Fruit fly (Drosophila melanogaster) whole organism, embryonic: Measurements from ENCODE around the gene CG34135.

Experiments used
- B-H1 ChIP-seq: fragments of 200-800 bp; sonication (Bioruptor generic); IDR thresholded peaks from 3 replicates; pipeline ENCODE4 v1.3.6; 2022; ENCODE audit warnings: missing biosample characterization, missing genetic modification characterization
- B-H2 ChIP-seq: fragments of 200-800 bp; sonication (Bioruptor generic); optimal IDR thresholded peaks from 2 replicates; lab custom pipeline; 2018; ENCODE audit warnings: missing biosample characterization, mild to moderate bottlenecking, missing genetic modification characterization
- BtbVII ChIP-seq: fragments of 200-800 bp; sonication (Bioruptor generic); optimal IDR thresholded peaks from 3 replicates; lab custom pipeline; 2017; ENCODE audit warnings: missing biosample characterization, mild to moderate bottlenecking, missing genetic modification characterization
- CG10431 ChIP-seq: fragments of 200-800 bp; sonication (Bioruptor generic); optimal IDR thresholded peaks from 3 replicates; lab custom pipeline; 2018; ENCODE audit warnings: missing biosample characterization, mild to moderate bottlenecking, missing genetic modification characterization
- CG10543 ChIP-seq: fragments of 200-800 bp; sonication (Bioruptor generic); optimal IDR thresholded peaks from 3 replicates; lab custom pipeline; 2017; ENCODE audit warnings: missing biosample characterization, mild to moderate bottlenecking, missing genetic modification characterization, moderate library complexity
- CG11695 ChIP-seq: fragments of 200-800 bp; sonication (Bioruptor generic); IDR thresholded peaks from 3 replicates; pipeline ENCODE4 v1.3.6; 2022; ENCODE audit warnings: missing biosample characterization, missing genetic modification characterization
- CG1233 ChIP-seq: fragments of 200-800 bp; sonication (Bioruptor generic); optimal IDR thresholded peaks from 4 replicates; lab custom pipeline; 2018; ENCODE audit warnings: missing biosample characterization, mild to moderate bottlenecking, missing genetic modification characterization
- CG12391 ChIP-seq: fragments of 200-800 bp; sonication (Bioruptor generic); optimal IDR thresholded peaks from 3 replicates; lab custom pipeline; 2018; ENCODE audit warnings: missing biosample characterization, mild to moderate bottlenecking, missing genetic modification characterization, moderate library complexity
- CG12942 ChIP-seq: fragments of 200-800 bp; sonication (Bioruptor generic); optimal IDR thresholded peaks from 3 replicates; lab custom pipeline; 2016; ENCODE audit warnings: missing biosample characterization, missing genetic modification characterization
- CG13287 ChIP-seq: fragments of 200-800 bp; sonication (Bioruptor generic); IDR thresholded peaks from 2 replicates; pipeline ENCODE4 v1.3.6; 2022; ENCODE audit warnings: missing biosample characterization, missing genetic modification characterization; ENCODE audit not compliant: partially characterized antibody
- CG13296 ChIP-seq: fragments of 200-800 bp; sonication (Bioruptor generic); optimal IDR thresholded peaks from 3 replicates; lab custom pipeline; 2018; ENCODE audit warnings: missing biosample characterization, mild to moderate bottlenecking, missing genetic modification characterization
- CG14441 ChIP-seq: fragments of 200-800 bp; sonication (Bioruptor generic); IDR thresholded peaks from 2 replicates; pipeline ENCODE4 v1.3.6; 2022; ENCODE audit warnings: missing biosample characterization, missing genetic modification characterization
- CG14860 ChIP-seq: fragments of 200-800 bp; sonication (Bioruptor generic); IDR thresholded peaks from 3 replicates; pipeline ENCODE4 v1.3.6; 2022; ENCODE audit warnings: missing biosample characterization, missing genetic modification characterization; ENCODE audit not compliant: partially characterized antibody
- CG14965 ChIP-seq: fragments of 200-800 bp; sonication (Bioruptor generic); optimal IDR thresholded peaks from 2 replicates; lab custom pipeline; 2016; ENCODE audit warnings: missing biosample characterization, missing genetic modification characterization, borderline replicate concordance
- CG15269 ChIP-seq: fragments of 200-800 bp; sonication (Bioruptor generic); optimal IDR thresholded peaks from 2 replicates; lab custom pipeline; 2018; ENCODE audit warnings: missing biosample characterization, mild to moderate bottlenecking, missing genetic modification characterization, moderate library complexity
- CG30020 ChIP-seq: fragments of 200-800 bp; optimal IDR thresholded peaks from 2 replicates; lab custom pipeline; 2019; ENCODE audit warnings: missing biosample characterization, mild to moderate bottlenecking, missing genetic modification characterization, moderate library complexity
- CG31441 ChIP-seq: fragments of 200-800 bp; sonication (Bioruptor generic); IDR thresholded peaks from 2 replicates; pipeline ENCODE4 v1.3.6; 2022; ENCODE audit warnings: missing biosample characterization, missing genetic modification characterization
- CG33557 ChIP-seq: fragments of 200-800 bp; sonication (Bioruptor generic); optimal IDR thresholded peaks from 2 replicates; lab custom pipeline; 2019; ENCODE audit warnings: missing biosample characterization, mild to moderate bottlenecking, missing genetic modification characterization, moderate library complexity
- CG34422 ChIP-seq: fragments of 200-800 bp; sonication (Bioruptor generic); IDR thresholded peaks from 3 replicates; pipeline ENCODE4 v1.3.6; 2022; ENCODE audit warnings: missing biosample characterization, missing genetic modification characterization
- CG4404 ChIP-seq: fragments of 200-800 bp; sonication (Bioruptor generic); IDR thresholded peaks from 2 replicates; pipeline ENCODE4 v1.3.6; 2022; ENCODE audit warnings: missing biosample characterization, missing genetic modification characterization
- CG4820 ChIP-seq: fragments of 200-800 bp; sonication (Bioruptor generic); optimal IDR thresholded peaks from 3 replicates; lab custom pipeline; 2016; ENCODE audit warnings: missing biosample characterization, missing genetic modification characterization
- CG6683 ChIP-seq: fragments of 200-800 bp; sonication (Bioruptor generic); optimal IDR thresholded peaks from 2 replicates; lab custom pipeline; 2017; ENCODE audit warnings: missing biosample characterization, mild to moderate bottlenecking, missing genetic modification characterization, missing genetic modification reagents
- Drgx ChIP-seq: fragments of 200-800 bp; sonication (Bioruptor generic); IDR thresholded peaks from 2 replicates; pipeline ENCODE4 v1.3.6; 2022; ENCODE audit warnings: missing biosample characterization, missing genetic modification characterization
- E2f1 ChIP-seq: fragments of 200-800 bp; sonication (Bioruptor generic); IDR thresholded peaks from 2 replicates; pipeline ENCODE4 v1.3.6; 2022; ENCODE audit warnings: missing biosample characterization, missing genetic modification characterization
- HmgD ChIP-seq: fragments of 200-800 bp; sonication (Bioruptor generic); optimal IDR thresholded peaks from 3 replicates; lab custom pipeline; 2016; ENCODE audit warnings: missing biosample characterization, missing genetic modification characterization
- Hr3 ChIP-seq: fragments of 200-800 bp; sonication (Bioruptor generic); optimal IDR thresholded peaks from 3 replicates; lab custom pipeline; 2016; ENCODE audit warnings: missing biosample characterization, missing genetic modification characterization
- Med ChIP-seq: fragments of 200-800 bp; sonication (Bioruptor generic); peaks from one replicate; lab custom pipeline; 2016; ENCODE audit warnings: missing biosample characterization, missing genetic modification characterization, mild to moderate bottlenecking, inconsistent platforms, moderate library complexity
- Nf-YB ChIP-seq: fragments of 200-800 bp; sonication (Bioruptor generic); optimal IDR thresholded peaks from 3 replicates; lab custom pipeline; 2019; ENCODE audit warnings: missing biosample characterization, mild to moderate bottlenecking, missing genetic modification characterization, moderate library complexity
- Optix ChIP-seq: fragments of 200-800 bp; sonication (Bioruptor generic); IDR thresholded peaks from 3 replicates; pipeline ENCODE4 v1.3.6; 2022; ENCODE audit warnings: missing biosample characterization, missing genetic modification characterization
- Ptx1 ChIP-seq: fragments of 200-800 bp; sonication (Bioruptor generic); IDR thresholded peaks from 2 replicates; pipeline ENCODE4 v1.3.6; 2022; ENCODE audit warnings: missing biosample characterization, missing genetic modification characterization
- Tbp ChIP-seq: fragments of >200 bp; optimal IDR thresholded peaks from 2 replicates; lab custom pipeline; 2018; ENCODE audit warnings: missing biosample characterization, missing genetic modification characterization
- bab2 ChIP-seq: fragments of 200-800 bp; sonication (Bioruptor generic); optimal IDR thresholded peaks from 2 replicates; lab custom pipeline; 2016; ENCODE audit warnings: missing biosample characterization, missing genetic modification characterization
- chif ChIP-seq, 2 experiments: fragments of 200-800 bp; sonication (Bioruptor generic); optimal IDR thresholded peaks; 3 replicates each; lab custom pipeline; 2016; ENCODE audit warnings: missing biosample characterization in 2 of 2, missing genetic modification characterization in 2 of 2
- ci ChIP-seq: fragments of 200-800 bp; sonication (Bioruptor generic); IDR thresholded peaks from 3 replicates; pipeline ENCODE4 v1.3.6; 2022; ENCODE audit warnings: missing biosample characterization, missing genetic modification characterization
- fd102C ChIP-seq: fragments of 200-800 bp; sonication (Bioruptor generic); optimal IDR thresholded peaks from 2 replicates; lab custom pipeline; 2018; ENCODE audit warnings: missing biosample characterization, mild to moderate bottlenecking, missing genetic modification characterization, moderate library complexity
- gcm ChIP-seq: fragments of 200-800 bp; sonication (Bioruptor generic); optimal IDR thresholded peaks from 2 replicates; lab custom pipeline; 2019; ENCODE audit warnings: missing biosample characterization, mild to moderate bottlenecking, missing genetic modification characterization, moderate library complexity
- gem ChIP-seq: fragments of 200-800 bp; sonication (Bioruptor generic); optimal IDR thresholded peaks from 2 replicates; lab custom pipeline; 2019; ENCODE audit warnings: missing biosample characterization, mild to moderate bottlenecking, missing genetic modification characterization, moderate library complexity
- grn ChIP-seq: fragments of 200-800 bp; sonication (Bioruptor generic); optimal IDR thresholded peaks from 3 replicates; lab custom pipeline; 2017; ENCODE audit warnings: missing biosample characterization, missing genetic modification characterization
- hbn ChIP-seq: fragments of 200-800 bp; sonication (Bioruptor generic); IDR thresholded peaks from 2 replicates; pipeline ENCODE4 v1.3.6; 2022; ENCODE audit warnings: missing biosample characterization, missing genetic modification characterization; ENCODE audit not compliant: partially characterized antibody
- jigr1 ChIP-seq: fragments of 200-800 bp; sonication (Bioruptor generic); IDR thresholded peaks from 3 replicates; pipeline ENCODE4 v1.3.6; 2022; ENCODE audit warnings: missing biosample characterization, missing genetic modification characterization
- klu ChIP-seq: fragments of 200-800 bp; sonication (Bioruptor generic); IDR thresholded peaks from 2 replicates; pipeline ENCODE4 v1.3.6; 2022; ENCODE audit warnings: missing biosample characterization, missing genetic modification characterization
- mam ChIP-seq: fragments of 200-800 bp; sonication (Bioruptor generic); optimal IDR thresholded peaks from 3 replicates; lab custom pipeline; 2016; ENCODE audit warnings: missing biosample characterization, missing genetic modification characterization
- nmo ChIP-seq: fragments of 200-800 bp; sonication (Bioruptor generic); optimal IDR thresholded peaks from 2 replicates; lab custom pipeline; 2018; ENCODE audit warnings: missing biosample characterization, mild to moderate bottlenecking, missing genetic modification characterization, moderate library complexity
- p53 ChIP-seq: fragments of 200-800 bp; sonication (Bioruptor generic); optimal IDR thresholded peaks from 2 replicates; lab custom pipeline; 2016; ENCODE audit warnings: missing biosample characterization, missing genetic modification characterization
- seq ChIP-seq: fragments of 200-800 bp; sonication (Bioruptor generic); IDR thresholded peaks from 2 replicates; pipeline ENCODE4 v1.3.6; 2022; ENCODE audit warnings: missing biosample characterization, missing genetic modification characterization
- tna ChIP-seq: fragments of 200-800 bp; sonication (Bioruptor generic); IDR thresholded peaks from 2 replicates; pipeline ENCODE4 v1.3.6; 2022; ENCODE audit warnings: missing biosample characterization, missing genetic modification characterization; ENCODE audit not compliant: partially characterized antibody
- toy ChIP-seq: fragments of 200-800 bp; sonication (Bioruptor generic); IDR thresholded peaks from 2 replicates; pipeline ENCODE4 v1.3.6; 2022; ENCODE audit warnings: missing biosample characterization, missing genetic modification characterization
- twi ChIP-seq: fragments of 200-800 bp; optimal IDR thresholded peaks from 2 replicates; lab custom pipeline; 2019; ENCODE audit warnings: missing biosample characterization, mild to moderate bottlenecking, missing genetic modification characterization, moderate library complexity
- z ChIP-seq: fragments of 200-800 bp; sonication (Bioruptor generic); IDR thresholded peaks from 3 replicates; pipeline ENCODE4 v1.3.6; 2022; ENCODE audit warnings: missing biosample characterization, missing genetic modification characterization

CG34135 gene

dm6 chr3R:8731597-8732263 lies 36.3 kb downstream of the CG34135 start, which contains the start of the genes M1BP and CG8202 (continued):
- peak; percentile 85 for TF ChIP-seq Nf-YB (GFP tag; lab: Kevin White, UChicago)
- 0 out of 3 replicates have a peak, but pooled peaks have one; percentile 42 for TF ChIP-seq jigr1 (GFP tag; lab: Robert Waterston, UW)
- peak; percentile 67; the same call in 1 of the 2 replicates for TF ChIP-seq klu (GFP tag; lab: Robert Waterston, UW)
- TF ChIP-seq twi (tag; lab: Kevin White, UChicago): peak; percentile 89
- peak; percentile 65; the same call in 2 of the 3 replicates for TF ChIP-seq B-H1
- peak; percentile 95 for TF ChIP-seq CG12391 (tag; lab: Kevin White, UChicago)
- peak; percentile 96 for TF ChIP-seq CG1233 (GFP tag; lab: Kevin White, UChicago)
- no peak; the same call in 1 of the 2 replicates for TF ChIP-seq CG31441 (GFP tag; lab: Robert Waterston, UW)
- peak; percentile 96 for TF ChIP-seq CG10543 (GFP tag; lab: Kevin White, UChicago)
- peak; percentile 65; the same call in 2 of the 3 replicates for TF ChIP-seq Optix (GFP tag; lab: Robert Waterston, UW)
- no peak for TF ChIP-seq HmgD (GFP tag; lab: Kevin White, UChicago)
- peak; percentile 85 for TF ChIP-seq Ptx1 (GFP tag; lab: Robert Waterston, UW)
- no peak for TF ChIP-seq CG14860
- TF ChIP-seq CG13296 (GFP tag; lab: Kevin White, UChicago): peak; percentile 94
- peak; percentile 80 for TF ChIP-seq CG10431 (GFP tag; lab: Kevin White, UChicago)
- TF ChIP-seq ci (GFP tag; lab: Robert Waterston, UW): peak; percentile 67; the same call in 2 of the 3 replicates
- no peak for TF ChIP-seq z (GFP tag; lab: Robert Waterston, UW)
- TF ChIP-seq fd102C (GFP tag; lab: Kevin White, UChicago): no peak
- TF ChIP-seq nmo (GFP tag; lab: Kevin White, UChicago): peak; percentile 96
- TF ChIP-seq grn (GFP tag; lab: Kevin White, UChicago): no peak
- no peak for TF ChIP-seq Tbp (GFP tag; lab: Kevin White, UChicago)
- TF ChIP-seq tna (GFP tag; lab: Robert Waterston, UW): no peak
- TF ChIP-seq gcm (GFP tag; lab: Kevin White, UChicago): peak; percentile 94
- peak; percentile 65; the same call in 1 of the 2 replicates for TF ChIP-seq seq (GFP tag; lab: Robert Waterston, UW)
- peak; percentile 73; the same call in 1 of the 2 replicates for TF ChIP-seq E2f1
- TF ChIP-seq CG34422 (GFP tag; lab: Robert Waterston, UW): peak; percentile 86
- TF ChIP-seq p53 (GFP tag; lab: Kevin White, UChicago): no peak
- TF ChIP-seq mam: peak; percentile 78
- TF ChIP-seq Hr3 (GFP tag; lab: Kevin White, UChicago): peak; percentile 94
- peak; percentile 74 for TF ChIP-seq CG4404 (GFP tag; lab: Robert Waterston, UW)
- peak; percentile 8 to 67 for TF ChIP-seq chif (GFP tag; optimal IDR thresholded peaks at IDR 0.05; lab: Kevin White, UChicago)
- TF ChIP-seq toy (GFP tag; lab: Robert Waterston, UW): no peak; the same call in 1 of the 2 replicates
- peak; percentile 76 for TF ChIP-seq CG14441 (GFP tag; lab: Robert Waterston, UW)
- TF ChIP-seq bab2 (GFP tag; lab: Kevin White, UChicago): peak; percentile 55
- peak; percentile 90 for TF ChIP-seq CG12942 (GFP tag; lab: Kevin White, UChicago)
- peak; percentile 85 for TF ChIP-seq CG30020 (tag; lab: Kevin White, UChicago)
- peak; percentile 94 for TF ChIP-seq CG33557
- peak; percentile 70; the same call in 2 of the 3 replicates for TF ChIP-seq CG11695
- peak; percentile 86 for TF ChIP-seq CG4820 (GFP tag; lab: Kevin White, UChicago)
- TF ChIP-seq CG15269: peak; percentile 89
- no peak for TF ChIP-seq hbn
- peak; percentile 89 for TF ChIP-seq Med
- TF ChIP-seq B-H2 (GFP tag; lab: Kevin White, UChicago): peak; percentile 93
- peak; percentile 74 for TF ChIP-seq Drgx (GFP tag; lab: Robert Waterston, UW)
- TF ChIP-seq CG6683 (GFP tag; lab: Kevin White, UChicago): peak; percentile 86
- no peak for TF ChIP-seq CG14965 (GFP tag; lab: Kevin White, UChicago)
- no peak for TF ChIP-seq CG13287 (GFP tag; lab: Robert Waterston, UW)
- TF ChIP-seq BtbVII (GFP tag; lab: Kevin White, UChicago): peak; percentile 91
- TF ChIP-seq gem (tag; lab: Kevin White, UChicago): peak; percentile 96
